Worm (Caenorhabditis elegans) whole organism, L1 larva: ENCODE measurements around the gene imph-1.

Experiments
- C04F5.9 ChIP-seq: sonication (generic microtip); optimal IDR thresholded peaks from 2 replicates; lab custom pipeline; 2016; ENCODE audit warnings: missing genetic modification characterization, missing compliant biosample characterization
- C34B4.2 ChIP-seq: sonication (generic microtip); optimal IDR thresholded peaks from 2 replicates; lab custom pipeline; 2017; ENCODE audit warnings: mild to moderate bottlenecking, missing genetic modification characterization, missing compliant biosample characterization
- F16B12.6 ChIP-seq: fragments of 150-350 bp; optimal IDR thresholded peaks from 2 replicates; lab custom pipeline; 2014; ENCODE audit warnings: missing biosample characterization, missing genetic modification characterization
- aha-1 ChIP-seq: fragments of 150-350 bp; optimal IDR thresholded peaks from 2 replicates; lab custom pipeline; 2014; ENCODE audit warnings: missing biosample characterization, missing genetic modification characterization
- alr-1 ChIP-seq: fragments of 200-800 bp; sonication (Bioruptor generic); optimal IDR thresholded peaks from 2 replicates; lab custom pipeline; 2018; ENCODE audit warnings: borderline replicate concordance, mild to moderate bottlenecking, missing genetic modification characterization, missing compliant biosample characterization
- aly-2 ChIP-seq: fragments of 150-350 bp; optimal IDR thresholded peaks from 2 replicates; lab custom pipeline; 2014; ENCODE audit warnings: missing biosample characterization, missing genetic modification characterization
- blmp-1 ChIP-seq: fragments of 150-350 bp; optimal IDR thresholded peaks from 2 replicates; lab custom pipeline; 2014; ENCODE audit warnings: missing biosample characterization, missing genetic modification characterization
- ceh-8 ChIP-seq: fragments of 200-800 bp; sonication (Bioruptor generic); optimal IDR thresholded peaks from 2 replicates; lab custom pipeline; 2018; ENCODE audit warnings: mild to moderate bottlenecking, missing genetic modification characterization, moderate library complexity, missing compliant biosample characterization
- ceh-82 ChIP-seq, 3 experiments: fragments of 150-350 bp in 1 of 3; sonication (generic microtip) in 2 of 3; optimal IDR thresholded peaks; 2 replicates each; lab custom pipeline; 2014 to 2017; ENCODE audit warnings: missing biosample characterization in 3 of 3, missing genetic modification characterization in 3 of 3
- ces-1 ChIP-seq: fragments of 150-350 bp; optimal IDR thresholded peaks from 2 replicates; lab custom pipeline; 2014; ENCODE audit warnings: missing biosample characterization, missing genetic modification reagents, missing genetic modification characterization
- dpl-1 ChIP-seq, 3 experiments: fragments of 150-350 bp in 2 of 3; sonication (generic microtip) in 1 of 3; optimal IDR thresholded peaks; 2 replicates each; lab custom pipeline; 2014 to 2017; ENCODE audit warnings: missing biosample characterization in 3 of 3, missing genetic modification characterization in 3 of 3, missing genetic modification reagents in 3 of 3
- dsc-1 ChIP-seq: sonication (generic microtip); optimal IDR thresholded peaks from 2 replicates; lab custom pipeline; 2016; ENCODE audit warnings: mild to moderate bottlenecking, missing genetic modification characterization, missing compliant biosample characterization
- elt-2 ChIP-seq: sonication (generic microtip); optimal IDR thresholded peaks from 2 replicates; lab custom pipeline; 2016; ENCODE audit warnings: missing genetic modification characterization, mild to moderate bottlenecking, inconsistent platforms, missing compliant biosample characterization, missing genetic modification reagents
- elt-3 ChIP-seq, 6 experiments: fragments of 150-350 bp in 1 of 6; sonication (generic microtip); optimal IDR thresholded peaks; 2 replicates each; lab custom pipeline; 2017 to 2018; ENCODE audit warnings: missing biosample characterization in 6 of 6, missing genetic modification characterization in 6 of 6, inconsistent platforms in 1 of 6
- fkh-4 ChIP-seq: sonication (generic microtip); optimal IDR thresholded peaks from 2 replicates; lab custom pipeline; 2016; ENCODE audit warnings: missing compliant biosample characterization, missing genetic modification characterization, borderline replicate concordance
- fkh-8 ChIP-seq: sonication (generic microtip); optimal IDR thresholded peaks from 2 replicates; lab custom pipeline; 2016; ENCODE audit warnings: mild to moderate bottlenecking, missing genetic modification characterization, missing compliant biosample characterization
- grh-1 ChIP-seq: fragments of 200-800 bp; sonication (Bioruptor generic); IDR thresholded peaks from 2 replicates; pipeline ENCODE4 v1.3.6; 2022; ENCODE audit warnings: missing genetic modification reagents, missing genetic modification characterization, missing compliant biosample characterization
- hpl-2 ChIP-seq: fragments of 150-350 bp; optimal IDR thresholded peaks from 2 replicates; lab custom pipeline; 2014; ENCODE audit warnings: missing biosample characterization, missing genetic modification reagents, missing genetic modification characterization
- isw-1 ChIP-seq: fragments of 200-800 bp; sonication (Bioruptor generic); IDR thresholded peaks from 2 replicates; pipeline ENCODE4 v1.3.6; 2022; ENCODE audit warnings: missing genetic modification characterization, missing compliant biosample characterization
- jun-1 ChIP-seq: fragments of 150-350 bp; optimal IDR thresholded peaks from 2 replicates; lab custom pipeline; 2014; ENCODE audit warnings: missing biosample characterization, missing genetic modification reagents, missing genetic modification characterization
- lin-13 ChIP-seq: fragments of 150-350 bp; optimal IDR thresholded peaks from 2 replicates; lab custom pipeline; 2014; ENCODE audit warnings: missing biosample characterization, missing genetic modification reagents, missing genetic modification characterization
- lin-15B ChIP-seq: fragments of 150-350 bp; sonication (generic microtip); optimal IDR thresholded peaks from 3 replicates; lab custom pipeline; 2014; ENCODE audit warnings: missing biosample characterization, missing genetic modification characterization
- lin-35 ChIP-seq, 2 experiments: fragments of 150-350 bp; optimal IDR thresholded peaks; 2 replicates each; lab custom pipeline; 2014; ENCODE audit warnings: missing biosample characterization in 2 of 2, missing genetic modification characterization in 2 of 2, missing genetic modification reagents in 2 of 2
- lir-3 ChIP-seq: sonication (generic microtip); optimal IDR thresholded peaks from 2 replicates; lab custom pipeline; 2016; ENCODE audit warnings: mild to moderate bottlenecking, missing genetic modification characterization, moderate library complexity, missing compliant biosample characterization; ENCODE audit not compliant: poor library complexity
- lsy-2 ChIP-seq, 2 experiments: fragments of 150-350 bp; optimal IDR thresholded peaks; 2 replicates each; lab custom pipeline; 2014; ENCODE audit warnings: missing biosample characterization in 2 of 2, missing genetic modification characterization in 2 of 2
- mdl-1 ChIP-seq, 2 experiments: fragments of 150-350 bp; optimal IDR thresholded peaks; 2 replicates each; lab custom pipeline; 2014 to 2017; ENCODE audit warnings: missing biosample characterization in 2 of 2, missing genetic modification characterization in 2 of 2, inconsistent platforms in 1 of 2
- mef-2 ChIP-seq: fragments of 150-350 bp; optimal IDR thresholded peaks from 2 replicates; lab custom pipeline; 2014; ENCODE audit warnings: missing biosample characterization, missing genetic modification characterization
- mep-1 ChIP-seq: fragments of 150-350 bp; optimal IDR thresholded peaks from 2 replicates; lab custom pipeline; 2014; ENCODE audit warnings: missing biosample characterization, missing genetic modification characterization
- nhr-12 ChIP-seq: sonication (generic microtip); optimal IDR thresholded peaks from 2 replicates; lab custom pipeline; 2017; ENCODE audit warnings: missing biosample characterization, missing genetic modification characterization
- nhr-19 ChIP-seq: fragments of 200-800 bp; sonication (Bioruptor generic); conservative IDR thresholded peaks from 2 replicates; pipeline ENCODE4 v1.3.6; 2022; ENCODE audit warnings: missing genetic modification characterization, missing compliant biosample characterization
- nhr-20 ChIP-seq: sonication (generic microtip); optimal IDR thresholded peaks from 2 replicates; lab custom pipeline; 2016; ENCODE audit warnings: mild to moderate bottlenecking, missing genetic modification characterization, missing compliant biosample characterization
- nhr-237 ChIP-seq: fragments of 150-350 bp; optimal IDR thresholded peaks from 2 replicates; lab custom pipeline; 2014; ENCODE audit warnings: missing biosample characterization, missing genetic modification characterization
- nhr-47 ChIP-seq: sonication (generic microtip); optimal IDR thresholded peaks from 2 replicates; lab custom pipeline; 2016; ENCODE audit warnings: mild to moderate bottlenecking, missing genetic modification characterization, moderate library complexity, missing compliant biosample characterization
- nhr-71 ChIP-seq: sonication (generic microtip); optimal IDR thresholded peaks from 2 replicates; lab custom pipeline; 2016; ENCODE audit warnings: mild to moderate bottlenecking, missing genetic modification characterization, moderate library complexity, missing compliant biosample characterization
- nhr-77 ChIP-seq: fragments of 150-350 bp; optimal IDR thresholded peaks from 2 replicates; lab custom pipeline; 2014; ENCODE audit warnings: missing biosample characterization, missing genetic modification characterization
- nhr-84 ChIP-seq: sonication (generic microtip); optimal IDR thresholded peaks from 2 replicates; lab custom pipeline; 2017; ENCODE audit warnings: missing biosample characterization, missing genetic modification characterization
- nhr-85 ChIP-seq: sonication (generic microtip); peaks from one replicate; lab custom pipeline; 2016; ENCODE audit warnings: missing genetic modification characterization, inconsistent platforms, missing compliant biosample characterization
- nhr-90 ChIP-seq: sonication (generic microtip); optimal IDR thresholded peaks from 2 replicates; lab custom pipeline; 2016; ENCODE audit warnings: mild to moderate bottlenecking, missing genetic modification characterization, missing compliant biosample characterization; ENCODE audit not compliant: poor library complexity
- pax-3 ChIP-seq: fragments of 200-800 bp; sonication (Bioruptor generic); optimal IDR thresholded peaks from 2 replicates; lab custom pipeline; 2018; ENCODE audit warnings: mild to moderate bottlenecking, missing genetic modification characterization, moderate library complexity, missing compliant biosample characterization
- rnt-1 ChIP-seq: sonication (generic microtip); optimal IDR thresholded peaks from 2 replicates; lab custom pipeline; 2016; ENCODE audit warnings: mild to moderate bottlenecking, missing genetic modification characterization, moderate library complexity, missing compliant biosample characterization
- skn-1 ChIP-seq: fragments of 150-350 bp; optimal IDR thresholded peaks from 2 replicates; lab custom pipeline; 2014; ENCODE audit warnings: missing biosample characterization, missing genetic modification characterization
- snu-23 ChIP-seq: sonication (generic microtip); optimal IDR thresholded peaks from 2 replicates; lab custom pipeline; 2016; ENCODE audit warnings: missing genetic modification characterization, missing compliant biosample characterization
- sox-4 ChIP-seq: sonication (generic microtip); optimal IDR thresholded peaks from 2 replicates; lab custom pipeline; 2016; ENCODE audit warnings: missing genetic modification characterization, missing compliant biosample characterization
- unc-130 ChIP-seq: fragments of 150-350 bp; optimal IDR thresholded peaks from 2 replicates; lab custom pipeline; 2017; ENCODE audit warnings: missing biosample characterization, missing genetic modification characterization, inconsistent platforms
- unc-98 ChIP-seq: fragments of 200-800 bp; sonication (Bioruptor generic); IDR thresholded peaks from 2 replicates; pipeline ENCODE4 v1.3.6; 2022; ENCODE audit warnings: missing genetic modification characterization, missing compliant biosample characterization
- vab-15 ChIP-seq: sonication (generic microtip); optimal IDR thresholded peaks from 2 replicates; lab custom pipeline; 2017; ENCODE audit warnings: missing genotype, mild to moderate bottlenecking, missing genetic modification characterization, missing compliant biosample characterization
- xbp-1 ChIP-seq: sonication (generic microtip); optimal IDR thresholded peaks from 2 replicates; lab custom pipeline; 2016; ENCODE audit warnings: missing genetic modification characterization, missing compliant biosample characterization
- zag-1 ChIP-seq: fragments of 150-350 bp; optimal IDR thresholded peaks from 2 replicates; lab custom pipeline; 2014; ENCODE audit warnings: missing biosample characterization, missing genetic modification characterization
- ztf-4 ChIP-seq: fragments of 150-350 bp; optimal IDR thresholded peaks from 2 replicates; lab custom pipeline; 2014; ENCODE audit warnings: missing biosample characterization, missing genetic modification characterization

The imph-1 gene

ce11 chrIII:4568455-4568854 is 15.0 kb downstream of the imph-1 start, which contains the start of gene idhg-1 (continued):
- peak; percentile 7 for TF ChIP-seq pax-3 (tag; lab: Kevin White, UChicago)
- peak; percentile 61 for TF ChIP-seq unc-130 (tag; lab: Kevin White, UChicago)
- TF ChIP-seq lsy-2 (tag; optimal IDR thresholded peaks at IDR 0.05; lab: Kevin White, UChicago), result peak; percentile 71 to 74
- peak; percentile 71 for TF ChIP-seq nhr-90 (tag; lab: Kevin White, UChicago)
- peak; percentile 37 to 53 (median 51) for TF ChIP-seq ceh-82 (tag; optimal IDR thresholded peaks at IDR 0.05; lab: Kevin White, UChicago)
- TF ChIP-seq dsc-1 (tag; lab: Kevin White, UChicago), result peak; percentile 79
- TF ChIP-seq unc-98 (GFP tag; lab: Robert Waterston, UW), result no peak
- TF ChIP-seq sox-4 (tag; lab: Kevin White, UChicago), result peak; percentile 24
- TF ChIP-seq xbp-1 (tag; lab: Kevin White, UChicago), result peak; percentile 71
- TF ChIP-seq ztf-4 (tag; lab: Kevin White, UChicago), result peak; percentile 63
- TF ChIP-seq nhr-237 (tag; lab: Kevin White, UChicago), result no peak
- TF ChIP-seq nhr-71 (tag; lab: Kevin White, UChicago), result peak; percentile 80
- TF ChIP-seq rnt-1 (tag; lab: Kevin White, UChicago), result peak; percentile 60
- TF ChIP-seq nhr-12 (tag; lab: Kevin White, UChicago), result no peak
- peak; percentile 63 for TF ChIP-seq lir-3 (tag; lab: Kevin White, UChicago)
- no peak; the same call in none of the 2 replicates for TF ChIP-seq isw-1
- TF ChIP-seq nhr-20, result peak; percentile 72
- TF ChIP-seq mep-1 (tag; lab: Kevin White, UChicago), result peak; percentile 59
- TF ChIP-seq zag-1 (tag; lab: Kevin White, UChicago), result no peak
- TF ChIP-seq mdl-1 (tag; optimal IDR thresholded peaks at IDR 0.05; lab: Kevin White, UChicago), result no peak
- peak; percentile 26 for TF ChIP-seq nhr-84 (tag; lab: Kevin White, UChicago)
- no peak for TF ChIP-seq C34B4.2 (tag; lab: Kevin White, UChicago)
- TF ChIP-seq vab-15 (tag; lab: Kevin White, UChicago), result peak; percentile 3
- TF ChIP-seq nhr-85 (tag; lab: Kevin White, UChicago), result peak; percentile 86
- no peak for TF ChIP-seq fkh-4 (tag; lab: Kevin White, UChicago)
- peak; percentile 88 for TF ChIP-seq nhr-19 (GFP tag; lab: Robert Waterston, UW)
- peak in 1 of 6 experiments; percentile 23 for TF ChIP-seq elt-3 (tag; optimal IDR thresholded peaks at IDR 0.05; lab: Kevin White, UChicago)
- TF ChIP-seq lin-35 (GFP tag; optimal IDR thresholded peaks at IDR 0.05; lab: Kevin White, UChicago), result peak; percentile 19 to 63
- TF ChIP-seq alr-1 (tag; lab: Kevin White, UChicago), result no peak
- peak; percentile 37 for TF ChIP-seq fkh-8 (tag; lab: Kevin White, UChicago)
- TF ChIP-seq lin-15B (tag; lab: Kevin White, UChicago), result peak; percentile 4

ce11 chrIII:4578385-4578903 is 25.0 kb downstream of the imph-1 start, which contains the start of the genes sel-5 and wdr-48:
Gene sel-5, minus strand, starts transcription at chrIII:4578437.
Gene wdr-48, plus strand, starts transcription at chrIII:4578853.
- TF ChIP-seq F16B12.6 (tag; lab: Kevin White, UChicago), result peak; percentile 42
- TF ChIP-seq elt-2 (tag; lab: Kevin White, UChicago), result no peak
- TF ChIP-seq mef-2 (tag; lab: Kevin White, UChicago), result no peak
- TF ChIP-seq ztf-4 (tag; lab: Kevin White, UChicago), result no peak
- no peak for TF ChIP-seq hpl-2
- peak; percentile 35 for TF ChIP-seq snu-23 (GFP tag; lab: Kevin White, UChicago)
- TF ChIP-seq blmp-1 (tag; lab: Kevin White, UChicago), result peak; percentile 60
- TF ChIP-seq dpl-1 (GFP tag; optimal IDR thresholded peaks at IDR 0.05; lab: Kevin White, UChicago), result peak; percentile 39 to 62 (median 43)
- TF ChIP-seq jun-1 (tag; lab: Kevin White, UChicago), result no peak
- TF ChIP-seq nhr-77 (tag; lab: Kevin White, UChicago), result no peak
- no peak for TF ChIP-seq C04F5.9 (tag; lab: Kevin White, UChicago)
- TF ChIP-seq ceh-8 (GFP tag; lab: Kevin White, UChicago), result no peak
- TF ChIP-seq C34B4.2 (tag; lab: Kevin White, UChicago), result no peak
- no peak for TF ChIP-seq mdl-1 (tag; optimal IDR thresholded peaks at IDR 0.05; lab: Kevin White, UChicago)
- TF ChIP-seq nhr-20, result peak; percentile 36
- peak; percentile 33 for TF ChIP-seq nhr-71 (tag; lab: Kevin White, UChicago)
- TF ChIP-seq ces-1 (GFP tag; lab: Kevin White, UChicago), result no peak
- no peak for TF ChIP-seq aly-2 (tag; lab: Kevin White, UChicago)
- TF ChIP-seq pax-3 (tag; lab: Kevin White, UChicago), result no peak
- peak; percentile 25 to 53 for TF ChIP-seq lin-35 (GFP tag; optimal IDR thresholded peaks at IDR 0.05; lab: Kevin White, UChicago)
- TF ChIP-seq mep-1 (tag; lab: Kevin White, UChicago), result peak; percentile 37
- TF ChIP-seq nhr-47 (tag; lab: Kevin White, UChicago), result peak; percentile 39
- TF ChIP-seq aha-1 (tag; lab: Kevin White, UChicago), result no peak
- TF ChIP-seq lin-13 (GFP tag; lab: Kevin White, UChicago), result no peak
- TF ChIP-seq fkh-4 (tag; lab: Kevin White, UChicago), result no peak
- no peak for TF ChIP-seq grh-1 (GFP tag; lab: Robert Waterston, UW)
- TF ChIP-seq skn-1 (tag; lab: Kevin White, UChicago), result peak; percentile 55
